Worm (Caenorhabditis elegans): ENCODE measurements around the gene C18D1.2.

DNA sequence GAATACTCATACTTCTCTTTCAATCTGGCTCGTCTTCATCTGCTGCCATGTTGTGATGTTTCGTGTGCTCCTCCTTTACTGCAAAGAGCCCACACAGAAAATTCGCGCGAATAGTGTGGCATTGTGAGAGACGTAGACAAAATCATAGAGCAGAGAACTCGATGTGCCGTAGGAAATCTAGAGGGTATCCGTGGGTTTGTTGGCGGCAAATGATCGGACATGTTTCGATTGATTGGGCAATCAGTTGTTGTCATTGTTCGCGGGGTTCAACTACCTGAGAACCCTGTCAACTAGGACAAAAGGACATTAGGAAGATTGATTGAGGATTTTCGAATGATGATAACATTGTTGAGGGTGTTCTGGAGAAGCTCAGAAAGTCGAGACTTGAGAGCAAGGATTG is 31.7 kb upstream of the C18D1.2 start:
- no peak for TF ChIP-seq zip-8 (tag; optimal IDR thresholded peaks at IDR 0.05)
- TF ChIP-seq M03D4.4 (tag; optimal IDR thresholded peaks at IDR 0.05), result no peak
- TF ChIP-seq unc-62 (GFP tag; optimal IDR thresholded peaks at IDR 0.05), result peak; percentile 91
- TF ChIP-seq unc-39 (tag; optimal IDR thresholded peaks at IDR 0.05), result no peak
- TF ChIP-seq nhr-76 (tag; optimal IDR thresholded peaks at IDR 0.05), result no peak
- no peak for TF ChIP-seq ztf-11 (tag; optimal IDR thresholded peaks at IDR 0.05)
- TF ChIP-seq lsy-2 (tag; optimal IDR thresholded peaks at IDR 0.05), result no peak
- TF ChIP-seq mab-5 (tag; optimal IDR thresholded peaks at IDR 0.05), result no peak
- TF ChIP-seq nhr-28 (tag; optimal IDR thresholded peaks at IDR 0.05), result no peak
- no peak for TF ChIP-seq ceh-43 (GFP tag; optimal IDR thresholded peaks at IDR 0.05)
- TF ChIP-seq pha-4 (tag; optimal IDR thresholded peaks at IDR 0.05), result no peak

All from whole organism, mixed stage, embryonic.